Fruit fly (Drosophila melanogaster) S2 (cell line): ENCODE measurements around the gene Polr2M.

Experiments
- CG8478 ChIP-seq: fragments of >200 bp; optimal IDR thresholded peaks from 2 replicates; lab custom pipeline; 2018
- CTCF ChIP-seq, 2 experiments: fragments of >200 bp; optimal IDR thresholded peaks; 2 replicates each; lab custom pipeline; 2018

The Polr2M gene

DNA sequence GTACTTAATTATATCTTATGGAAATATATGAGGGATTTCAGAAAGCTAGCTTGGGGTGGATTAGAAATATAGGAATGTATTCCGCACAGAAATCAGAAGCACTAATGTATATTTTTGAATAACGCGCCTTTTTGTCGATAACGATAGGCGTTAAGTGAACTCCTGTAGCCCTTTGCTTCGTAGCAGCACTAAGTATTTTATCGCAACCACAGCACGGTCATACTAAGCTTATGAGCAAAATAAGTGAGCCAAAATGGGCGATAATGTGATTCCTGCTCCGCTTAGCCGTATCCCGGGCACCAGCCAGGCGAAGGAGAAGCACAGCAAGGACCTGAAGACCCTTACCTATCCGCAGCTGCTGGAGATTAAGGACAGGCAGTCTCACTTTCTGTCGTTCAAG, at the start of gene Polr2M, which contains the start of gene CG5250:
TSS of gene Polr2M (plus strand) at position 219 of the 400 bp plus-strand sequence.
TSS of gene CG5250 (minus strand) at position 32 of the 400 bp plus-strand sequence.
- TF ChIP-seq CG8478 (lab: Kevin White, UChicago) (no peak), CTCF (optimal IDR thresholded peaks at IDR 0.05; lab: Kevin White, UChicago) (no peak)

- TF ChIP-seq CG8478 (lab: Kevin White, UChicago) = no peak
- peak in 1 of 2 experiments; percentile 12 for TF ChIP-seq CTCF (optimal IDR thresholded peaks at IDR 0.05; lab: Kevin White, UChicago)
These were observed 48.9 kb upstream of the Polr2M start, which contains the start of the genes CG5555 and myd for dm6 chr3R:19180263-19180893. Gene CG5555, minus strand, starts transcription at chr3R:19180538. Gene myd, plus strand, starts transcription at chr3R:19180659.

DNA sequence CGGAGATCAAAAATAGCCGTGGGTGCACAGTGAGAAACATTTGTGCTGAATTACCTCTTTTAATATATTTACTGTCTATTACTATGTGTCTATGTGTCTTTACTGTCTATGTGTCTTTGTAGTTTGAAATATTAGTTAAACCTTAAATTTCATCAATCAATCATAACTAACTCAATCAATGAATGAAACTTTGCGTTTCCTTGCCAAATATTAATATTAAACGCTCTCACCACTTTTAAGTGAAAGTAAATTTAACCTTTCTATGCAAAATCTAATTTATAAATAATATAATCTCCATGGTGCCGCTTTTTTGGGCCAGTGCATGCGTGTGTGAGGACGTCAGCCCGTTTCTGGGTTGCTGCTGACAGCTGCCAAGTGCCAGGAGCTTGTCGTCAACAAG, 48.0 kb upstream of the Polr2M start:
- TF ChIP-seq CG8478 (lab: Kevin White, UChicago) (no peak), CTCF (optimal IDR thresholded peaks at IDR 0.05; lab: Kevin White, UChicago) (no peak)

dm6 chr3R:19182848-19183247, 46.4 kb upstream of the Polr2M start:
- TF ChIP-seq CTCF (optimal IDR thresholded peaks at IDR 0.05; lab: Kevin White, UChicago) (no peak), CG8478 (lab: Kevin White, UChicago) (no peak)

DNA sequence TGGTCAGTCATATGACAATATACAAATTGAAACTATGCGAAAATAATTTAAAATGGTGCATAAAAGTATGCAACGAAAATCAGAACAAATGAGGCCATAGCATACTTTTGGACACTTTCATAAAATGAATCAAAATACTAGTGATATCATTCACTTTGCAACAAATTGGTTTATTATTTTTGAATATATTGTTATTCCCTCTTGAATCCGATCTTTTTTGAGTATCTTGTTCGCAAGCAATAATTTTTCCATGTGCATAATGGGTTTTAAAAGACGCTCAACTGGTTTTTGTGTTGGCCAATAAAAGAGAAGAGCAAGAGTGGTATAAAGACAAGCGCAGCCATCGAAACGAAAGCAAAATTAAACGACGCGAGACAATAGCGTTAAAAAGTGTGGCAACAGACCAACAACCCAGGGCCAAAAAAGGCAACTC, 41.5 kb upstream of the Polr2M start:
- TF ChIP-seq CTCF (optimal IDR thresholded peaks at IDR 0.05; lab: Kevin White, UChicago) (no peak), CG8478 (lab: Kevin White, UChicago) (no peak)

dm6 chr3R:19190020-19190419, 39.2 kb upstream of the Polr2M start:
- TF ChIP-seq CG8478 (lab: Kevin White, UChicago) (no peak), CTCF (optimal IDR thresholded peaks at IDR 0.05; lab: Kevin White, UChicago) (no peak)

DNA sequence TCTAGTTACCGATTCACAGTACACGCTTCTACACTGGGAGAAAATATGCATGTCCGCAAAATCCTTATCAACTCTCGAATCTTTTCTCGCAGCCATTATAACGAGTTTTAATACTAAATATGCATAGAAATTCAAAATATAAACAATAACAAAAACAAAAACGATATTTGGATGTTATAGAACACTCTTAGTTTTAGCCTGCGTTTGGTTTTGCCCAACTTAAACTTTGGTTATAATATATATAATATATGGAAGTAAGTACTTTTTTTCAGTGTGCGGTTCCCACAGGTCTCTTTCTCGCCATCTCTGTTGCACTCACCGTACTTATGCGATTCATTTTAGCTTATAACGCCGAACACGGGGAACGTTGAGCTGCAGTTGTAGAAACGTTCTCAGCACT, 17.5 kb upstream of the Polr2M start, which contains the start of gene cry:
TSS of gene cry (plus strand) at position 377 of the 400 bp plus-strand sequence.
- TF ChIP-seq CTCF (optimal IDR thresholded peaks at IDR 0.05; lab: Kevin White, UChicago) = no peak
- no peak for TF ChIP-seq CG8478 (lab: Kevin White, UChicago)

DNA sequence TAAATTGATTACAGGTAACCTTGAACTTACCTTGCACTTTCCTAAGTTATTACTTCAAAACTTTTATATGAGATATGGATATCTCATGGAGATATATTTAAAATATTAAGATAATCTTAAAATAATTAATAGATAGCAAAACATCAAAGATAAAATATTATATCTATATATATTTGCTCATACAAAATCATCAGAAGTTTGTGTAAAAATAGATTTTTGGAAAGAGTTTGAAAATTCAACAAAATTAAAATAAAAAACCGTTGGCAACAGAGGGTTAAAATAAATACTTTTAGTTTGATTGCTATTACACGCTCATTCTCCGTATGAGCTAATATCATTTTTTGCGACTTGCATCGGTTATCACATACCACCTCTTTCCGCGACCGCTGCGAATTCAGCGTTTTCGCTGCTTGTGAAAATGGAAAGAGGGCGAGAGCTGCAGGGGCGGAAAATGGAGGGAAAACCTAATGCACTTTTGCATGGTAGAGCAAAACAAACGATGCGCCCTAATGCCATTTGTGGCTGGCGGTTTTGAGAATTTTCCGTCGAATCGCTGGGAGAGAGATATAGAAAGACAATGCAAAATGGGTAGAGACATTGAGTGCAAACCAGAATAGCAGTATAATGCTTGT, 16.6 kb upstream of the Polr2M start:
- TF ChIP-seq CTCF (optimal IDR thresholded peaks at IDR 0.05; lab: Kevin White, UChicago) (no peak), CG8478 (lab: Kevin White, UChicago) (no peak)

dm6 chr3R:19221350-19221749, 7.9 kb upstream of the Polr2M start:
- TF ChIP-seq CG8478 (lab: Kevin White, UChicago) (no peak), CTCF (optimal IDR thresholded peaks at IDR 0.05; lab: Kevin White, UChicago) (no peak)

DNA sequence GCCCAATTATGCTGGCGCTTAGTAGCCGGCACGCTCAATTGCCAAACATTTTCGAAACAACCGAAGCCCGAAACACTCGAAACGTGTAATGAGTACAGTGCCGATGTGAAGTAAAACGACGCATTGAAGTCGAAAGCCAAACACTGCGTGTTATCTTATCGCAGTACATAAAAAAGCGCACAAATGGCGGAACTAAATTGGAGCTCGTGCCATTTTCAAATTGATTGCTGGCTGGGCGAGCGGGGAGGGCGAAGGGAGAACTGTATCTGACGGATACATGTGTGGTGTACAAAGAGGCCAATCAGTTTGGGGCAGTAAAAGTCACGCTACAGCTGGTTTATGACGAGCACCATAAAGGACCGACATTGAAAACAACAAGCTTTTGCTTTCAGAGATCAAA, 5.9 kb upstream of the Polr2M start:
- no peak for TF ChIP-seq CG8478 (lab: Kevin White, UChicago)
- no peak for TF ChIP-seq CTCF (optimal IDR thresholded peaks at IDR 0.05; lab: Kevin White, UChicago)

DNA sequence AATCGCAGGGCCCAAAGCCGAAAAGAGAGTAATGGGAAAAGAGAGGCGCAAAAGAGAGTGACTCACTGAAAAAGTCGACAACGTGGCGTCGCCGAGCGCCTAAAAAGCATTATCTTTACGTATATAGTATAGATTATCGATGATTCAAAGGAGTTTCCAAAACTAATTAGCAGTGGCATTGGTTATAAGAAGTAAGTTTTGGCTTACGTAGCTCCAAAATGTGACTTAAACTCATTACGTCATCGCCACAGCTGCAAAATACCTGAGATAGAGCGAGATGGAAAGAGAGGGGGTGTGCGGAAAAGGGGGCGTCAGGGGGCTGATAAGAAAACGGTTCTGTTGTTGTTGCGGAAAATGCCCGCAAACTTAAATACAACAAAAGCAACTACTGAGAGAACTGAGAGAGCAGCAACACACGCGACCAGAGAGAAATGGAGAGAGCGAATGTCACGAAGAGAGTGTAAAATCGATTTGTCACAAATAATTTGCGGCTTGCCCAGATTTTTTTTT, 3.8 kb upstream of the Polr2M start:
- TF ChIP-seq CG8478 (lab: Kevin White, UChicago) (no peak), CTCF (optimal IDR thresholded peaks at IDR 0.05; lab: Kevin White, UChicago) (no peak)

DNA sequence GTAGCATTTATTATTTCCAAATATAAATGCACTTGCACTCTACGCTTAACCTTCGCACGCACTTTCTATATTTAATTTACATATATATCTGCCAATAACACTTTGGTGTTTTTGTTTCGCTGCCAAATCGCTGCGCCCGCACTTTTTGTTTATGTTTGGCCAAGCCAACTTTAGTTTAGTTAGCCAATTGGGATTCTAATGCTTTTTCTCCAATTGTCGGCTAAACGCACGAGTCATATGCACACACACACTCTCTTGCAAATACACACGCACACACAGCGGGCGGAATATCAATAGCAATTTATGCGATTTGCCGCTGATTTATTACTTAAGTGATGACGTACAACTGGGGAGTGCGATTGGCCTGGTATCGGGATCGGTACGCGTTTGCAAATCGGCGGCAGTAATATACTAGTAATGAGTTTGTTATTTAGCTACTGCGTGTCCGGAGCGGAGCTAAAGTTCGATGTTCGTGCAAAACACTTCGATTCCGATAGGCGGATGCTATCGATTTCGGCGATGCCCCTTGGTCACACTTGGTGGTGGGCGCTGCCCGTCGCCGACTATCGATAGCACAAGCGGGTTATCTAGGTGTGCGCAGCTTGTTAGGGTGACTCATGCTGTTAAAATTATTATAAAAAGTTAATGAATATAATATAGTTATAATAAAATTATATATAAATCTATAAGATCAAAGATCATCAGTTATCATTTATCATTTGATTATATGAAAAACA, 3.0 kb upstream of the Polr2M start, which contains the start of gene vib:
TSS of gene vib (minus strand) at position 515 of the 737 bp plus-strand sequence.
- TF ChIP-seq CG8478 (lab: Kevin White, UChicago) = no peak
- TF ChIP-seq CTCF (optimal IDR thresholded peaks at IDR 0.05; lab: Kevin White, UChicago) = no peak

DNA sequence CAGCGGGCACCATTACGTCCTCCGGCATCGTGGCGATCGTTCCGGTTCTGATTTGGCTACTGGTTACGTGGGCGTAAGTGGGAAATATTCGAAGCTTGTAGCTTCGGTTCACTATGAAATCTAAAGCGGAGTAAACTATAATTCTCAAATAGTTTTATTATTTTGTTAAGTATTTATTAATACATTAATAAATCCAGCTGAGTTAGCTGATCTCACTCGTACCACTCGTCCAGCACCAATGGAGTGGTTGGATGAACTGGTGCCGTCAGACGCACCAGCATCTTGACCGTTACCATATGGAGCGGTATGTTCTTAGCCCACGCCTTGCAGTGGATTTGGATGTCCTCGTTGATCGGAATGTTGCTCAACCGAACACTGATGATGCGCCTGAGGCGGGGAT, 1.2 kb upstream of the Polr2M start, which contains the start of gene CG11703:
TSS of gene CG11703 (minus strand) at position 101 of the 400 bp plus-strand sequence.
- no peak for TF ChIP-seq CTCF (optimal IDR thresholded peaks at IDR 0.05; lab: Kevin White, UChicago)
- TF ChIP-seq CG8478 (lab: Kevin White, UChicago) = no peak

DNA sequence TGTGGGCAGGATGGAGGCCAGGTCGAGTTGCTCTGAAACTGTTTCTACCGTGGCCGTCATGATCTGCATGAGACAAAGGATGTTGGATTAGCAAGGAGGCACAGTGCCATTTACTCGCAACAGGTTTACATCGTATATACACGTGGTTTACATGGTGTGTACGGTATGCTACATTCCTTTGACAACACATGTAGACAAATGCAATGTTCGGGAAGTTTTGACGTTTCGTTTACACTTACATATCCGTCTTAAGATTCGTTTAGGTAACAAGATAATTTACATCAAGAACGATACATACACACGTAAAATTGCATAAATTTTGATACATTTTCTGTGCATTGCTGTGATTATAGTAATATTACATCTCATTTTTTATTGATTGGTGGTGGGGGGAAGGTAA, 9.7 kb downstream of the Polr2M start:
- TF ChIP-seq CG8478 (lab: Kevin White, UChicago) = no peak
- TF ChIP-seq CTCF (optimal IDR thresholded peaks at IDR 0.05; lab: Kevin White, UChicago) = peak; percentile 51 to 52
